Worm (Caenorhabditis elegans) whole organism, late embryonic: ENCODE measurements around the gene cyp-14A5.

Source experiments
- C38D4.7 ChIP-seq: fragments of 200-800 bp; sonication (Bioruptor generic); optimal IDR thresholded peaks from 2 replicates; lab custom pipeline; 2018; ENCODE audit warnings: mild to moderate bottlenecking, missing genetic modification characterization, moderate library complexity, missing compliant biosample characterization
- F13H6.1 ChIP-seq: sonication (generic microtip); optimal IDR thresholded peaks from 2 replicates; lab custom pipeline; 2016; ENCODE audit warnings: missing genetic modification characterization, missing compliant biosample characterization
- K02D7.2 ChIP-seq: sonication (generic microtip); optimal IDR thresholded peaks from 2 replicates; lab custom pipeline; 2017; ENCODE audit warnings: mild to moderate bottlenecking, missing genetic modification characterization, missing compliant biosample characterization
- K09A11.1 ChIP-seq: sonication (generic microtip); optimal IDR thresholded peaks from 2 replicates; lab custom pipeline; 2017; ENCODE audit warnings: antibody characterized with exemption, mild to moderate bottlenecking, missing genetic modification characterization, missing compliant biosample characterization; ENCODE audit not compliant: insufficient read depth
- ahr-1 ChIP-seq: sonication (generic microtip); optimal IDR thresholded peaks from 2 replicates; lab custom pipeline; 2016; ENCODE audit warnings: missing genetic modification characterization, missing compliant biosample characterization
- ceh-18 ChIP-seq: sonication (generic microtip); optimal IDR thresholded peaks from 2 replicates; lab custom pipeline; 2016; ENCODE audit warnings: missing genetic modification characterization, missing compliant biosample characterization
- ceh-19 ChIP-seq: fragments of 200-800 bp; sonication (Bioruptor generic); optimal IDR thresholded peaks from 2 replicates; lab custom pipeline; 2018; ENCODE audit warnings: mild to moderate bottlenecking, missing genetic modification characterization, missing compliant biosample characterization
- ceh-2 ChIP-seq: sonication (generic microtip); optimal IDR thresholded peaks from 2 replicates; lab custom pipeline; 2016; ENCODE audit warnings: missing genotype, missing genetic modification characterization, missing compliant biosample characterization
- ceh-22 ChIP-seq: sonication (generic microtip); optimal IDR thresholded peaks from 2 replicates; lab custom pipeline; 2017; ENCODE audit warnings: missing biosample characterization, missing genetic modification characterization
- ceh-24 ChIP-seq: sonication (generic microtip); optimal IDR thresholded peaks from 2 replicates; lab custom pipeline; 2016; ENCODE audit warnings: mild to moderate bottlenecking, missing genetic modification characterization, missing compliant biosample characterization
- ceh-34 ChIP-seq: sonication (generic microtip); optimal IDR thresholded peaks from 2 replicates; lab custom pipeline; 2016; ENCODE audit warnings: mild to moderate bottlenecking, missing genetic modification characterization, missing compliant biosample characterization
- ceh-45 ChIP-seq: fragments of 200-800 bp; sonication (Bioruptor generic); IDR thresholded peaks from 2 replicates; pipeline ENCODE4 v1.3.6; 2022; ENCODE audit warnings: missing genetic modification reagents, missing genetic modification characterization, missing compliant biosample characterization
- ceh-48 ChIP-seq: sonication (generic microtip); optimal IDR thresholded peaks from 2 replicates; lab custom pipeline; 2016; ENCODE audit warnings: missing genetic modification characterization, inconsistent platforms, missing compliant biosample characterization
- ceh-6 ChIP-seq: fragments of 200-800 bp; sonication (Bioruptor generic); optimal IDR thresholded peaks from 2 replicates; lab custom pipeline; 2018; ENCODE audit warnings: mild to moderate bottlenecking, missing genetic modification characterization, missing compliant biosample characterization
- ceh-9 ChIP-seq: sonication (generic microtip); optimal IDR thresholded peaks from 2 replicates; lab custom pipeline; 2016; ENCODE audit warnings: mild to moderate bottlenecking, missing genetic modification characterization, inconsistent platforms, missing compliant biosample characterization
- che-1 ChIP-seq: sonication (generic microtip); optimal IDR thresholded peaks from 2 replicates; lab custom pipeline; 2016; ENCODE audit warnings: mild to moderate bottlenecking, missing genetic modification characterization, missing compliant biosample characterization
- dmd-4 ChIP-seq: sonication (generic microtip); optimal IDR thresholded peaks from 2 replicates; lab custom pipeline; 2016; ENCODE audit warnings: borderline replicate concordance, missing genetic modification characterization, missing compliant biosample characterization
- dve-1 ChIP-seq: sonication (generic microtip); optimal IDR thresholded peaks from 2 replicates; lab custom pipeline; 2017; ENCODE audit warnings: antibody characterized with exemption, mild to moderate bottlenecking, missing genetic modification characterization, missing compliant biosample characterization
- elt-4 ChIP-seq: sonication (generic microtip); optimal IDR thresholded peaks from 2 replicates; lab custom pipeline; 2016; ENCODE audit warnings: missing genetic modification characterization, missing compliant biosample characterization
- eyg-1 ChIP-seq: sonication (generic microtip); optimal IDR thresholded peaks from 2 replicates; lab custom pipeline; 2016; ENCODE audit warnings: missing genotype, missing genetic modification characterization, missing compliant biosample characterization
- fax-1 ChIP-seq: sonication (generic microtip); optimal IDR thresholded peaks from 2 replicates; lab custom pipeline; 2016; ENCODE audit warnings: missing genotype, missing genetic modification characterization, missing compliant biosample characterization
- fkh-10 ChIP-seq: fragments of 150-350 bp; optimal IDR thresholded peaks from 2 replicates; lab custom pipeline; 2014; ENCODE audit warnings: missing biosample characterization, missing genetic modification reagents, missing genetic modification characterization
- fkh-6 ChIP-seq: sonication (generic microtip); optimal IDR thresholded peaks from 2 replicates; lab custom pipeline; 2016; ENCODE audit warnings: missing genetic modification characterization, missing compliant biosample characterization
- gmeb-2 ChIP-seq: sonication (generic microtip); optimal IDR thresholded peaks from 2 replicates; lab custom pipeline; 2016; ENCODE audit warnings: missing genetic modification characterization, inconsistent platforms, missing compliant biosample characterization
- hlh-30 ChIP-seq: sonication (generic microtip); optimal IDR thresholded peaks from 2 replicates; lab custom pipeline; 2017; ENCODE audit warnings: antibody characterized with exemption, missing genetic modification characterization, missing compliant biosample characterization; ENCODE audit not compliant: insufficient read depth
- hlh-6 ChIP-seq: sonication (generic microtip); optimal IDR thresholded peaks from 2 replicates; lab custom pipeline; 2016; ENCODE audit warnings: missing genotype, missing genetic modification characterization, missing compliant biosample characterization
- hlh-8 ChIP-seq: sonication (generic microtip); optimal IDR thresholded peaks from 2 replicates; lab custom pipeline; 2016; ENCODE audit warnings: missing genotype, missing genetic modification characterization, missing compliant biosample characterization
- lim-6 ChIP-seq: sonication (generic microtip); optimal IDR thresholded peaks from 2 replicates; lab custom pipeline; 2016; ENCODE audit warnings: missing genetic modification characterization, missing compliant biosample characterization
- mec-3 ChIP-seq: sonication (generic microtip); optimal IDR thresholded peaks from 2 replicates; lab custom pipeline; 2016; ENCODE audit warnings: borderline replicate concordance, missing genetic modification characterization, missing compliant biosample characterization
- nfya-1 ChIP-seq: sonication (generic microtip); optimal IDR thresholded peaks from 2 replicates; lab custom pipeline; 2017; ENCODE audit warnings: missing genetic modification characterization, mild to moderate bottlenecking, missing compliant biosample characterization, antibody characterized with exemption, moderate library complexity
- nhr-11 ChIP-seq: fragments of 150-350 bp; optimal IDR thresholded peaks from 2 replicates; lab custom pipeline; 2014; ENCODE audit warnings: missing biosample characterization, missing genetic modification characterization
- npax-4 ChIP-seq: sonication (generic microtip); optimal IDR thresholded peaks from 2 replicates; lab custom pipeline; 2016; ENCODE audit warnings: missing genetic modification characterization, missing compliant biosample characterization
- odd-2 ChIP-seq: sonication (generic microtip); optimal IDR thresholded peaks from 2 replicates; lab custom pipeline; 2017; ENCODE audit warnings: antibody characterized with exemption, mild to moderate bottlenecking, missing genetic modification characterization, missing compliant biosample characterization
- pag-3 ChIP-seq: sonication (generic microtip); optimal IDR thresholded peaks from 2 replicates; lab custom pipeline; 2016; ENCODE audit warnings: missing compliant biosample characterization, missing genetic modification characterization, borderline replicate concordance
- pax-1 ChIP-seq: fragments of 150-350 bp; optimal IDR thresholded peaks from 2 replicates; lab custom pipeline; 2014; ENCODE audit warnings: missing biosample characterization, missing genetic modification characterization
- pqm-1 ChIP-seq: sonication (generic microtip); optimal IDR thresholded peaks from 2 replicates; lab custom pipeline; 2016; ENCODE audit warnings: missing genetic modification characterization, missing compliant biosample characterization
- ref-2 ChIP-seq: sonication (generic microtip); optimal IDR thresholded peaks from 2 replicates; lab custom pipeline; 2016; ENCODE audit warnings: missing genetic modification characterization, missing compliant biosample characterization
- sox-2 ChIP-seq: fragments of 200-800 bp; sonication (Bioruptor generic); IDR thresholded peaks from 2 replicates; pipeline ENCODE4 v1.3.6; 2022; ENCODE audit warnings: missing genetic modification reagents, missing genetic modification characterization, missing compliant biosample characterization
- sox-4 ChIP-seq: sonication (generic microtip); optimal IDR thresholded peaks from 2 replicates; lab custom pipeline; 2017; ENCODE audit warnings: mild to moderate bottlenecking, missing genetic modification characterization, inconsistent platforms, missing compliant biosample characterization
- tbx-2 ChIP-seq: sonication (generic microtip); optimal IDR thresholded peaks from 2 replicates; lab custom pipeline; 2016; ENCODE audit warnings: missing genetic modification characterization, missing compliant biosample characterization
- tbx-7 ChIP-seq: sonication (generic microtip); optimal IDR thresholded peaks from 2 replicates; lab custom pipeline; 2016; ENCODE audit warnings: missing genotype, missing genetic modification characterization, missing compliant biosample characterization
- ttx-3 ChIP-seq: sonication (generic microtip); optimal IDR thresholded peaks from 2 replicates; lab custom pipeline; 2016; ENCODE audit warnings: missing genetic modification reagents, missing genetic modification characterization, missing compliant biosample characterization
- unc-55 ChIP-seq: sonication (generic microtip); optimal IDR thresholded peaks from 2 replicates; lab custom pipeline; 2017; ENCODE audit warnings: missing biosample characterization, missing genetic modification reagents, missing genetic modification characterization
- zip-5 ChIP-seq: sonication (generic microtip); optimal IDR thresholded peaks from 2 replicates; lab custom pipeline; 2016; ENCODE audit warnings: missing genetic modification characterization, missing compliant biosample characterization

The cyp-14A5 gene

ce11 chrV:5419915-5420314, 3.2 kb downstream of the cyp-14A5 start, which contains the start of gene F08F3.6:
F08F3.6 (minus strand) TSS chrV:5420067.
- no peak for TF ChIP-seq hlh-30
- no peak for TF ChIP-seq ceh-24 (tag; lab: Kevin White, UChicago)
- no peak for TF ChIP-seq che-1
- TF ChIP-seq pag-3 (tag; lab: Kevin White, UChicago), result no peak
- no peak for TF ChIP-seq nhr-11 (tag; lab: Kevin White, UChicago)
- no peak for TF ChIP-seq ceh-6 (GFP tag; lab: Kevin White, UChicago)
- no peak for TF ChIP-seq sox-4 (tag; lab: Kevin White, UChicago)
- TF ChIP-seq fkh-6 (tag; lab: Kevin White, UChicago), result no peak
- no peak for TF ChIP-seq K02D7.2 (tag; lab: Kevin White, UChicago)
- TF ChIP-seq hlh-6 (tag; lab: Kevin White, UChicago), result no peak
- no peak for TF ChIP-seq ahr-1 (tag; lab: Kevin White, UChicago)
- no peak for TF ChIP-seq ceh-34 (tag; lab: Kevin White, UChicago)
- TF ChIP-seq tbx-7 (tag; lab: Kevin White, UChicago), result no peak
- TF ChIP-seq lim-6, result no peak
- no peak for TF ChIP-seq hlh-8 (tag; lab: Kevin White, UChicago)

DNA sequence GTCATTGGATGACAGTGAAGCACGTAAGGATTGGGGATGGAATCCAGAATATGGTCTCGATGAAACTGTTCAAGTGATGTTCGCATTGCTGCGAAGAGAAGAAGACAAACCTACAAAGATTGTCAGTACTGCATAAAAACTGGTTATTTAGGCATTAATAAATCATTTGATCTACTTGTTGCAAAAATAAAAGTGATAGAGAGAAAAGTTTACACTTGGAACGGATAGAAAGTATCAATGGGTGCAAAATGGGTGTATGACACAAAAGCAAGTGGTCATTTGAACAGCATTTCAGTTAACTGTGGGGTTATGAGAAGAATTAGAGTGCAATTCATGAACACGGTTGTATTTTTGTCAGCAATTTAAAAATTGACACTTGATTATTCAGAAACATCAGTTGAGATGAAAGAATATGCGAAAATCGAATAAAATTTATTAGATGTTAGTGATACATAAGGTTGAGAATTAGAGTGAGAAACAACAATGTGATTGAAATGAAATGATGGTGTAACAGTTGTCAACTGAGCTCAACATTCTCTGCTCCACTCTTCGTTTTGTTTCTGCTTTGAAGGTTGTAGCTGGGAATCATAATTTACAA, 10.2 kb downstream of the cyp-14A5 start, which contains the start of gene F08F3.10:
F08F3.10 (plus strand) TSS at position 548 of the 598 bp plus-strand sequence.
- TF ChIP-seq pax-1 (tag; lab: Kevin White, UChicago) (no peak), dve-1 (tag; lab: Kevin White, UChicago) (no peak), ceh-45 (no peak), K09A11.1 (no peak), fkh-6 (tag; lab: Kevin White, UChicago) (no peak), eyg-1 (tag; lab: Kevin White, UChicago) (no peak), hlh-6 (tag; lab: Kevin White, UChicago) (no peak), ceh-48 (no peak), pqm-1 (tag; lab: Kevin White, UChicago) (no peak), dmd-4 (tag; lab: Kevin White, UChicago) (no peak), mec-3 (tag; lab: Kevin White, UChicago) (no peak), ceh-24 (tag; lab: Kevin White, UChicago) (no peak), ref-2 (tag; lab: Kevin White, UChicago) (no peak), zip-5 (tag; lab: Kevin White, UChicago) (no peak), nfya-1 (tag; lab: Kevin White, UChicago) (no peak), K02D7.2 (tag; lab: Kevin White, UChicago) (no peak)

ce11 chrV:5410679-5411078, 12.4 kb downstream of the cyp-14A5 start, which contains the start of gene F08F3.4:
F08F3.4 (plus strand) TSS chrV:5410955.
- TF ChIP-seq ttx-3 (tag; lab: Kevin White, UChicago) (no peak), npax-4 (tag; lab: Kevin White, UChicago) (no peak), ceh-6 (GFP tag; lab: Kevin White, UChicago) (no peak), tbx-2 (tag; lab: Kevin White, UChicago) (no peak), elt-4 (tag; lab: Kevin White, UChicago) (no peak)

DNA sequence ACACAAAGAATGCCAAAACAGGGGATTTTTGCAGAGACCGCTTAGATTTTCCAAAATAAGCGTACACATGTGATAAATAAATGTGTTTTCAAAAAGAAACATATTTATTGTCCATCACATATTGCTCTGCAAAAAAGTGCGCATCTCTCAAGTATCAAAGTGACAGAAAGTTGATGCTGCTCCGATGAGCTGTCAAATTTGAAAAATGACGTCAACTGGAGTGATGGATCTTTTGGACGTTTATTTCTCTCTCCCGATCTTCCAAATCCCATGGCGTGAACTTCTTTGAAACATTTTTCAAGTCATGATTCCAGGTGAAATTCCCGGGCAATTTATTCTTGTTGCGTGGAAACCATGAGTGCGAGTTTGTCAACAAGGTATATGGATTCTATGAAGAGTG, 14.2 kb downstream of the cyp-14A5 start:
- TF ChIP-seq ahr-1 (tag; lab: Kevin White, UChicago) (no peak), unc-55 (GFP tag; lab: Kevin White, UChicago) (peak; percentile 94), sox-2 (GFP tag; lab: Robert Waterston, UW) (no peak)

DNA sequence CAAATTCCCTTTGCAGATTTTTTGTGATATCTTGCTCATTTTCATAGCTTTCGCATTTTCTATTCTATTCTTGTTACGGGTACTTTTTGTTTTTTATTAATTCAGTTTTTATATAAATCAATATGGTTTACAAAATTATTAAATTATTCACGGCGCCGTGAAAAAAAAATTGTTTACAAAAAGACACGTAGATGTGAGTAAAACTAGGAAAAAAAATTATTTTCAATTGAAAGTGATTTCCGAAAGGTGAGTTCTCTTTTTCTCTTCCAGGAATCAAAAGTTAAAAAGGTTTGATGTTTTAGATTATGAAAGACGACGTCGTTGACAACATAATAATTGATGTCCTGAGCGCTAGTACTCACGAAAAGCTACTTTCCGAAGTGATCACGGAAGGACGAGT, 14.9 kb downstream of the cyp-14A5 start, which contains the start of gene C25A6.1:
C25A6.1 (plus strand) TSS at position 301 of the 400 bp plus-strand sequence.
- no peak for TF ChIP-seq fax-1 (tag; lab: Kevin White, UChicago)
- no peak for TF ChIP-seq tbx-2 (tag; lab: Kevin White, UChicago)
- TF ChIP-seq ceh-18, result no peak
- no peak for TF ChIP-seq fkh-10 (GFP tag; lab: Kevin White, UChicago)
- TF ChIP-seq ceh-19, result no peak
- no peak for TF ChIP-seq odd-2
- no peak for TF ChIP-seq nfya-1 (tag; lab: Kevin White, UChicago)
- TF ChIP-seq C38D4.7 (GFP tag; lab: Kevin White, UChicago), result no peak
- no peak for TF ChIP-seq F13H6.1 (tag; lab: Kevin White, UChicago)
- TF ChIP-seq ceh-22 (tag; lab: Kevin White, UChicago), result no peak
- no peak for TF ChIP-seq pax-1 (tag; lab: Kevin White, UChicago)
- TF ChIP-seq ceh-9 (tag; lab: Kevin White, UChicago), result no peak
- no peak for TF ChIP-seq ceh-2 (tag; lab: Kevin White, UChicago)
- no peak for TF ChIP-seq ceh-6 (GFP tag; lab: Kevin White, UChicago)
- no peak for TF ChIP-seq gmeb-2
- no peak for TF ChIP-seq sox-4 (tag; lab: Kevin White, UChicago)
- TF ChIP-seq ttx-3 (tag; lab: Kevin White, UChicago), result no peak
